Worm (Caenorhabditis elegans) whole organism, young adult: ENCODE data around the gene T08G5.3.

Experiments used
- C17E4.6 ChIP-seq: fragments of 200-800 bp; sonication (Bioruptor generic); IDR thresholded peaks from 2 replicates; pipeline ENCODE4 v1.3.6; 2022; ENCODE audit warnings: missing genetic modification reagents, missing genetic modification characterization, missing compliant biosample characterization
- D2030.7 ChIP-seq: fragments of 200-800 bp; sonication (Bioruptor generic); IDR thresholded peaks from 2 replicates; pipeline ENCODE4 v1.3.6; 2022; ENCODE audit warnings: missing genetic modification reagents, missing genetic modification characterization, missing compliant biosample characterization
- F10E7.11 ChIP-seq: sonication (generic microtip); optimal IDR thresholded peaks from 2 replicates; lab custom pipeline; 2017; ENCODE audit warnings: mild to moderate bottlenecking, missing genetic modification characterization, moderate library complexity, missing compliant biosample characterization
- F23B12.7 ChIP-seq: sonication (generic microtip); optimal IDR thresholded peaks from 2 replicates; lab custom pipeline; 2017; ENCODE audit warnings: missing genetic modification characterization, mild to moderate bottlenecking, missing compliant biosample characterization, antibody characterized with exemption, moderate library complexity; ENCODE audit not compliant: insufficient read depth
- F49E8.2 ChIP-seq: sonication (generic microtip); optimal IDR thresholded peaks from 3 replicates; lab custom pipeline; 2017; ENCODE audit warnings: missing genetic modification characterization, mild to moderate bottlenecking, missing compliant biosample characterization, antibody characterized with exemption, moderate library complexity; ENCODE audit not compliant: insufficient read depth
- F57A8.1 ChIP-seq: fragments of 200-800 bp; sonication (Bioruptor generic); optimal IDR thresholded peaks from 2 replicates; lab custom pipeline; 2018; ENCODE audit warnings: mild to moderate bottlenecking, missing genetic modification characterization, moderate library complexity, missing compliant biosample characterization
- F57C9.4 ChIP-seq: sonication (generic microtip); optimal IDR thresholded peaks from 2 replicates; lab custom pipeline; 2017; ENCODE audit warnings: mild to moderate bottlenecking, missing genetic modification characterization, missing compliant biosample characterization
- K12H6.12 ChIP-seq: fragments of 200-800 bp; sonication (Bioruptor generic); optimal IDR thresholded peaks from 2 replicates; lab custom pipeline; 2018; ENCODE audit warnings: mild to moderate bottlenecking, missing genetic modification characterization, missing compliant biosample characterization
- T07F8.4 ChIP-seq: sonication (generic microtip); optimal IDR thresholded peaks from 2 replicates; lab custom pipeline; 2016; ENCODE audit warnings: mild to moderate bottlenecking, missing genetic modification characterization, moderate library complexity, missing compliant biosample characterization
- Y53F4B.3 ChIP-seq: fragments of 200-800 bp; sonication (Bioruptor generic); IDR thresholded peaks from 2 replicates; pipeline ENCODE4 v1.3.6; 2022; ENCODE audit warnings: missing genetic modification reagents, missing genetic modification characterization, missing compliant biosample characterization
- Y56A3A.18 ChIP-seq: fragments of 200-800 bp; sonication (Bioruptor generic); IDR thresholded peaks from 2 replicates; pipeline ENCODE4 v1.3.6; 2022; ENCODE audit warnings: missing genetic modification reagents, missing genetic modification characterization, missing compliant biosample characterization
- Y67H2A.10 ChIP-seq: fragments of 200-800 bp; sonication (Bioruptor generic); conservative IDR thresholded peaks from 2 replicates; pipeline ENCODE4 v1.3.6; 2022; ENCODE audit warnings: missing genetic modification reagents, missing genetic modification characterization, missing compliant biosample characterization
- akir-1 ChIP-seq: fragments of 200-800 bp; sonication (Bioruptor generic); optimal IDR thresholded peaks from 2 replicates; lab custom pipeline; 2018; ENCODE audit warnings: mild to moderate bottlenecking, missing genetic modification characterization, moderate library complexity, missing compliant biosample characterization
- ama-1 ChIP-seq, 3 experiments: fragments of 150-350 bp in 1 of 3; sonication (generic microtip) in 2 of 3; optimal IDR thresholded peaks; 2 replicates each; lab custom pipeline; 2014 to 2018; ENCODE audit warnings: missing biosample characterization in 2 of 3, missing genetic modification characterization in 2 of 3, missing genetic modification reagents in 2 of 3
- attf-3 ChIP-seq: fragments of 200-800 bp; sonication (Bioruptor generic); conservative IDR thresholded peaks from 2 replicates; pipeline ENCODE4 v1.3.6; 2022; ENCODE audit warnings: missing genetic modification reagents, missing genetic modification characterization, missing compliant biosample characterization
- bed-1 ChIP-seq: fragments of 200-800 bp; sonication (Bioruptor generic); IDR thresholded peaks from 2 replicates; pipeline ENCODE4 v1.3.6; 2022; ENCODE audit warnings: missing genetic modification reagents, missing genetic modification characterization, missing compliant biosample characterization
- bed-2 ChIP-seq: fragments of 200-800 bp; sonication (Bioruptor generic); IDR thresholded peaks from 2 replicates; pipeline ENCODE4 v1.3.6; 2022; ENCODE audit warnings: missing genetic modification reagents, missing genetic modification characterization, missing compliant biosample characterization
- ccch-3 ChIP-seq: fragments of 200-800 bp; sonication (Bioruptor generic); optimal IDR thresholded peaks from 2 replicates; lab custom pipeline; 2018; ENCODE audit warnings: mild to moderate bottlenecking, missing genetic modification characterization, missing compliant biosample characterization
- ceh-100 ChIP-seq: fragments of 200-800 bp; sonication (Bioruptor generic); IDR thresholded peaks from 2 replicates; pipeline ENCODE4 v1.3.6; 2022; ENCODE audit warnings: missing genetic modification reagents, missing genetic modification characterization, missing compliant biosample characterization
- ceh-40 ChIP-seq: fragments of 200-800 bp; sonication (Bioruptor generic); IDR thresholded peaks from 2 replicates; pipeline ENCODE4 v1.3.6; 2022; ENCODE audit warnings: missing genetic modification characterization, missing compliant biosample characterization
- ceh-79 ChIP-seq: sonication (generic microtip); optimal IDR thresholded peaks from 2 replicates; lab custom pipeline; 2017; ENCODE audit warnings: mild to moderate bottlenecking, missing genetic modification characterization, missing compliant biosample characterization
- ceh-91 ChIP-seq: fragments of 200-800 bp; sonication (Bioruptor generic); IDR thresholded peaks from 2 replicates; pipeline ENCODE4 v1.3.6; 2022; ENCODE audit warnings: missing genetic modification reagents, missing genetic modification characterization, missing compliant biosample characterization
- chd-7 ChIP-seq: sonication (generic microtip); optimal IDR thresholded peaks from 2 replicates; lab custom pipeline; 2016; ENCODE audit warnings: mild to moderate bottlenecking, missing genetic modification characterization, moderate library complexity, missing compliant biosample characterization
- die-1 ChIP-seq: sonication (generic microtip); optimal IDR thresholded peaks from 2 replicates; lab custom pipeline; 2016; ENCODE audit warnings: missing genotype, mild to moderate bottlenecking, missing genetic modification characterization, missing compliant biosample characterization
- dox-1 ChIP-seq: fragments of 200-800 bp; sonication (Bioruptor generic); IDR thresholded peaks from 2 replicates; pipeline ENCODE4 v1.3.6; 2022; ENCODE audit warnings: missing genetic modification reagents, missing genetic modification characterization, missing compliant biosample characterization
- efl-1 ChIP-seq: fragments of 150-350 bp; optimal IDR thresholded peaks from 2 replicates; lab custom pipeline; 2014; ENCODE audit warnings: missing biosample characterization, missing genetic modification reagents, missing genetic modification characterization
- egl-44 ChIP-seq: fragments of 200-800 bp; sonication (Bioruptor generic); IDR thresholded peaks from 2 replicates; pipeline ENCODE4 v1.3.6; 2022; ENCODE audit warnings: missing genetic modification reagents, missing genetic modification characterization, missing compliant biosample characterization
- egrh-3 ChIP-seq: fragments of 200-800 bp; sonication (Bioruptor generic); IDR thresholded peaks from 2 replicates; pipeline ENCODE4 v1.3.6; 2022; ENCODE audit warnings: missing genetic modification reagents, missing genetic modification characterization, missing compliant biosample characterization
- ekl-4 ChIP-seq: fragments of 200-800 bp; sonication (Bioruptor generic); IDR thresholded peaks from 2 replicates; pipeline ENCODE4 v1.3.6; 2022; ENCODE audit warnings: missing genetic modification reagents, missing genetic modification characterization, missing compliant biosample characterization
- fkh-3 ChIP-seq: sonication (generic microtip); optimal IDR thresholded peaks from 2 replicates; lab custom pipeline; 2016; ENCODE audit warnings: mild to moderate bottlenecking, missing genetic modification characterization, missing compliant biosample characterization
- gei-17 ChIP-seq: fragments of 200-800 bp; sonication (Bioruptor generic); optimal IDR thresholded peaks from 2 replicates; lab custom pipeline; 2018; ENCODE audit warnings: mild to moderate bottlenecking, missing genetic modification characterization, missing compliant biosample characterization
- hmg-1.2 ChIP-seq: fragments of 200-800 bp; sonication (Bioruptor generic); IDR thresholded peaks from 2 replicates; pipeline ENCODE4 v1.3.6; 2022; ENCODE audit warnings: missing genetic modification reagents, missing genetic modification characterization, missing compliant biosample characterization
- lag-1 ChIP-seq: fragments of 200-800 bp; sonication (Bioruptor generic); IDR thresholded peaks from 2 replicates; pipeline ENCODE4 v1.3.6; 2022; ENCODE audit warnings: missing genetic modification reagents, missing genetic modification characterization, missing compliant biosample characterization
- lin-26 ChIP-seq: fragments of 200-800 bp; sonication (Bioruptor generic); IDR thresholded peaks from 2 replicates; pipeline ENCODE4 v1.3.6; 2022; ENCODE audit warnings: missing genetic modification reagents, missing genetic modification characterization, missing compliant biosample characterization
- lsl-1 ChIP-seq: fragments of 200-800 bp; sonication (Bioruptor generic); optimal IDR thresholded peaks from 2 replicates; lab custom pipeline; 2018; ENCODE audit warnings: mild to moderate bottlenecking, missing genetic modification characterization, moderate library complexity, missing compliant biosample characterization
- mcd-1 ChIP-seq: fragments of 200-800 bp; sonication (Bioruptor generic); IDR thresholded peaks from 2 replicates; pipeline ENCODE4 v1.3.6; 2022; ENCODE audit warnings: missing genetic modification reagents, missing genetic modification characterization, missing compliant biosample characterization
- mel-28 ChIP-seq: sonication (generic microtip); optimal IDR thresholded peaks from 2 replicates; lab custom pipeline; 2016; ENCODE audit warnings: borderline replicate concordance, mild to moderate bottlenecking, missing genetic modification characterization, missing compliant biosample characterization
- nfya-1 ChIP-seq: sonication (generic microtip); optimal IDR thresholded peaks from 2 replicates; lab custom pipeline; 2017; ENCODE audit warnings: antibody characterized with exemption, missing compliant biosample characterization, missing genetic modification characterization, borderline replicate concordance; ENCODE audit not compliant: insufficient read depth
- nfya-2 ChIP-seq: fragments of 200-800 bp; sonication (Bioruptor generic); IDR thresholded peaks from 2 replicates; pipeline ENCODE4 v1.3.6; 2022; ENCODE audit warnings: missing genetic modification reagents, missing genetic modification characterization, missing compliant biosample characterization
- nfyb-1 ChIP-seq: fragments of 200-800 bp; sonication (Bioruptor generic); IDR thresholded peaks from 2 replicates; pipeline ENCODE4 v1.3.6; 2022; ENCODE audit warnings: missing genetic modification reagents, missing genetic modification characterization, missing compliant biosample characterization
- nhr-90 ChIP-seq: sonication (generic microtip); optimal IDR thresholded peaks from 2 replicates; lab custom pipeline; 2016; ENCODE audit warnings: missing genotype, mild to moderate bottlenecking, missing genetic modification characterization, missing compliant biosample characterization
- pha-4 ChIP-seq: fragments of 150-350 bp; sonication (generic microtip); optimal IDR thresholded peaks from 2 replicates; lab custom pipeline; 2014; ENCODE audit warnings: missing biosample characterization, missing genetic modification reagents, missing genetic modification characterization
- rpc-1 ChIP-seq, 2 experiments: fragments of 150-350 bp in 1 of 2; sonication (generic microtip) in 1 of 2; optimal IDR thresholded peaks; 2 replicates each; lab custom pipeline; 2014 to 2018; ENCODE audit warnings: missing biosample characterization in 1 of 2, missing genetic modification characterization in 1 of 2, missing genetic modification reagents in 1 of 2, missing genotype in 1 of 2
- tbp1 ChIP-seq: fragments of 200-800 bp; sonication (Bioruptor generic); optimal IDR thresholded peaks from 2 replicates; lab custom pipeline; 2018; ENCODE audit warnings: mild to moderate bottlenecking, missing genetic modification characterization, missing compliant biosample characterization
- unc-130 ChIP-seq: sonication (generic microtip); optimal IDR thresholded peaks from 2 replicates; lab custom pipeline; 2016; ENCODE audit warnings: missing genetic modification reagents, missing genetic modification characterization, missing compliant biosample characterization
- unc-62 ChIP-seq: fragments of 150-350 bp; optimal IDR thresholded peaks from 2 replicates; lab custom pipeline; 2014; ENCODE audit warnings: missing biosample characterization, missing genetic modification reagents, missing genetic modification characterization
- zim-3 ChIP-seq: sonication (generic microtip); optimal IDR thresholded peaks from 2 replicates; lab custom pipeline; 2017; ENCODE audit warnings: mild to moderate bottlenecking, missing genetic modification characterization, moderate library complexity, missing compliant biosample characterization
- ztf-3 ChIP-seq: fragments of 200-800 bp; sonication (Bioruptor generic); optimal IDR thresholded peaks from 2 replicates; lab custom pipeline; 2018; ENCODE audit warnings: mild to moderate bottlenecking, missing genetic modification characterization, missing compliant biosample characterization

Gene T08G5.3

ce11 chrV:14028256-14028743 lies 1.0 kb upstream of the T08G5.3 start (continued):
- TF ChIP-seq F49E8.2 (tag; lab: Kevin White, UChicago) (peak; percentile 8), mel-28 (no peak), fkh-3 (tag; lab: Kevin White, UChicago) (no peak), ceh-91 (GFP tag; lab: Robert Waterston, UW) (peak; percentile 54), lsl-1 (peak; percentile 64), akir-1 (GFP tag; lab: Kevin White, UChicago) (no peak), lin-26 (GFP tag; lab: Robert Waterston, UW) (peak; percentile 80), nfya-1 (tag; lab: Kevin White, UChicago) (no peak), ccch-3 (GFP tag; lab: Kevin White, UChicago) (no peak), C17E4.6 (GFP tag; lab: Robert Waterston, UW) (peak; percentile 74), die-1 (no peak), gei-17 (no peak), hmg-1.2 (peak; percentile 97), pha-4 (tag; lab: Kevin White, UChicago) (no peak), ztf-3 (GFP tag; lab: Kevin White, UChicago) (no peak), nfyb-1 (no peak), ama-1 (optimal IDR thresholded peaks at IDR 0.05; lab: Kevin White, UChicago) (peak; percentile 84), ama-1 (GFP tag; optimal IDR thresholded peaks at IDR 0.05; lab: Kevin White, UChicago) (no peak), bed-1 (GFP tag; lab: Robert Waterston, UW) (no peak), F57C9.4 (tag; lab: Kevin White, UChicago) (no peak), egrh-3 (GFP tag; lab: Robert Waterston, UW) (peak; percentile 73), F57A8.1 (GFP tag; lab: Kevin White, UChicago) (no peak), chd-7 (tag; lab: Kevin White, UChicago) (no peak), F10E7.11 (tag; lab: Kevin White, UChicago) (no peak), unc-62 (no peak), rpc-1 (optimal IDR thresholded peaks at IDR 0.05; lab: Kevin White, UChicago) (no peak), rpc-1 (tag; optimal IDR thresholded peaks at IDR 0.05; lab: Kevin White, UChicago) (no peak), mcd-1 (GFP tag; lab: Robert Waterston, UW) (peak; percentile 86), lag-1 (no peak), nhr-90 (tag; lab: Kevin White, UChicago) (no peak), D2030.7 (peak; percentile 96), Y56A3A.18 (0 out of 2 replicates have a peak, but pooled peaks have one; percentile 78), T07F8.4 (tag; lab: Kevin White, UChicago) (no peak), bed-2 (GFP tag; lab: Robert Waterston, UW) (no peak), attf-3 (GFP tag; lab: Robert Waterston, UW) (no peak), F23B12.7 (tag; lab: Kevin White, UChicago) (peak; percentile 16), ceh-79 (no peak), K12H6.12 (tag; lab: Kevin White, UChicago) (no peak), ceh-40 (no peak), Y53F4B.3 (GFP tag; lab: Robert Waterston, UW) (peak; percentile 57), efl-1 (peak; percentile 15), zim-3 (no peak), ekl-4 (GFP tag; lab: Robert Waterston, UW) (peak; percentile 92), nfya-2 (GFP tag; lab: Robert Waterston, UW) (0 out of 2 replicates have a peak, but pooled peaks have one; percentile 17), egl-44 (GFP tag; lab: Robert Waterston, UW) (peak; percentile 57; the same call in 1 of the 2 replicates), unc-130 (GFP tag; lab: Kevin White, UChicago) (peak; percentile 28), tbp1 (GFP tag; lab: Kevin White, UChicago) (peak; percentile 77), ceh-100 (peak; percentile 84), dox-1 (GFP tag; lab: Robert Waterston, UW) (peak; percentile 96), Y67H2A.10 (GFP tag; lab: Robert Waterston, UW) (0 out of 2 replicates have a peak, but pooled peaks have one; percentile 31)
